Worm (Caenorhabditis elegans): Measurements from ENCODE around the gene fbxa-210.

Gene fbxa-210

ce11 chrV:18079163-18079562, 46.0 kb upstream of the fbxa-210 start (continued):
- no peak for TF ChIP-seq pqm-1 (tag; optimal IDR thresholded peaks at IDR 0.05)
- 0 out of 2 replicates have a peak, but pooled peaks have one; percentile 22 for TF ChIP-seq tra-1 (GFP tag; IDR thresholded peaks at IDR 0.05)
- no peak for TF ChIP-seq spr-1 (tag; optimal IDR thresholded peaks at IDR 0.05)
- no peak for TF ChIP-seq nhr-76 (tag; optimal IDR thresholded peaks at IDR 0.05)
- peak; percentile 88 for TF ChIP-seq hlh-30 (tag; optimal IDR thresholded peaks at IDR 0.05; ENCODE audit: insufficient read depth)
- no peak for TF ChIP-seq mdt-29 (GFP tag; IDR thresholded peaks at IDR 0.05)
- no peak for TF ChIP-seq skn-1 (tag; optimal IDR thresholded peaks at IDR 0.05)
- TF ChIP-seq egl-27 (tag; optimal IDR thresholded peaks at IDR 0.05) = no peak
- peak; percentile 16 for TF ChIP-seq nhr-77 (tag; optimal IDR thresholded peaks at IDR 0.05)
- no peak for TF ChIP-seq F10B5.3 (tag; optimal IDR thresholded peaks at IDR 0.05)
- TF ChIP-seq ceh-32 (tag; optimal IDR thresholded peaks at IDR 0.05; ENCODE audit: poor library complexity) = no peak
- no peak for TF ChIP-seq gei-8 (GFP tag; optimal IDR thresholded peaks at IDR 0.05)
- TF ChIP-seq D1046.2 (GFP tag; IDR thresholded peaks at IDR 0.05) = no peak
- no peak for TF ChIP-seq ces-1 (GFP tag; optimal IDR thresholded peaks at IDR 0.05)
- peak; percentile 46; the same call in 1 of the 2 replicates for TF ChIP-seq lin-29 (GFP tag; IDR thresholded peaks at IDR 0.05)
- no peak for TF ChIP-seq daf-12 (tag; optimal IDR thresholded peaks at IDR 0.05)
- TF ChIP-seq ceh-82 (tag; optimal IDR thresholded peaks at IDR 0.05) = no peak
- peak; percentile 98 for TF ChIP-seq aha-1 (tag)
- peak; percentile 47 for TF ChIP-seq mxl-3 (GFP tag; optimal IDR thresholded peaks at IDR 0.05)
- peak; percentile 71 for TF ChIP-seq ceh-28 (tag; optimal IDR thresholded peaks at IDR 0.05)
- TF ChIP-seq zip-2 (tag; optimal IDR thresholded peaks at IDR 0.05) = no peak
- TF ChIP-seq daf-8 (GFP tag; IDR thresholded peaks at IDR 0.05) = no peak
- no peak for TF ChIP-seq ZK337.2 (GFP tag; IDR thresholded peaks at IDR 0.05)
- TF ChIP-seq unc-62 (GFP tag; optimal IDR thresholded peaks at IDR 0.05 in 1 of 2) = peak in 1 of 2 experiments; percentile 88
- TF ChIP-seq unc-62 (tag; optimal IDR thresholded peaks at IDR 0.05) = no peak
- TF ChIP-seq dpl-1 (GFP tag; optimal IDR thresholded peaks at IDR 0.05) = peak; percentile 73
- no peak for TF ChIP-seq nhr-41 (GFP tag; IDR thresholded peaks at IDR 0.05)
- peak; percentile 59 for TF ChIP-seq dmd-6 (GFP tag; IDR thresholded peaks at IDR 0.05)
- TF ChIP-seq T20F7.1 (GFP tag; optimal IDR thresholded peaks at IDR 0.05) = peak; percentile 25
- TF ChIP-seq madf-5 (GFP tag; IDR thresholded peaks at IDR 0.05) = no peak
- no peak for TF ChIP-seq saeg-2 (GFP tag; IDR thresholded peaks at IDR 0.05)
- TF ChIP-seq zip-11 (GFP tag; IDR thresholded peaks at IDR 0.05) = no peak
- 0 out of 2 replicates have a peak, but pooled peaks have one; percentile 28 for TF ChIP-seq madf-9 (GFP tag; conservative IDR thresholded peaks at IDR 0.05)
- TF ChIP-seq zfp-3 (GFP tag; conservative IDR thresholded peaks at IDR 0.05) = no peak
- no peak for TF ChIP-seq F26F4.8 (GFP tag; conservative IDR thresholded peaks at IDR 0.05)
- TF ChIP-seq lin-1 (GFP tag; IDR thresholded peaks at IDR 0.05) = no peak
- peak; percentile 2 for TF ChIP-seq nhr-102 (tag; optimal IDR thresholded peaks at IDR 0.05)
- no peak for TF ChIP-seq zfp-2 (tag; optimal IDR thresholded peaks at IDR 0.05)
- TF ChIP-seq tag-97 (GFP tag; IDR thresholded peaks at IDR 0.05) = no peak
- TF ChIP-seq dve-1 (tag; optimal IDR thresholded peaks at IDR 0.05; ENCODE audit: insufficient read depth) = peak; percentile 87
- TF ChIP-seq egl-43 (GFP tag; IDR thresholded peaks at IDR 0.05) = no peak
- no peak for TF ChIP-seq ceh-62 (tag; optimal IDR thresholded peaks at IDR 0.05)
- peak; percentile 31; the same call in 1 of the 2 replicates for TF ChIP-seq pha-4 (GFP tag; IDR thresholded peaks at IDR 0.05)
- peak; percentile 68 for TF ChIP-seq pha-4 (tag; optimal IDR thresholded peaks at IDR 0.05)
- TF ChIP-seq dmd-9 (GFP tag; IDR thresholded peaks at IDR 0.05) = no peak
- no peak for TF ChIP-seq dmd-8 (GFP tag; IDR thresholded peaks at IDR 0.05)
